Fruit fly (Drosophila melanogaster): ENCODE results near the gene CG9396.

Gene CG9396

DNA sequence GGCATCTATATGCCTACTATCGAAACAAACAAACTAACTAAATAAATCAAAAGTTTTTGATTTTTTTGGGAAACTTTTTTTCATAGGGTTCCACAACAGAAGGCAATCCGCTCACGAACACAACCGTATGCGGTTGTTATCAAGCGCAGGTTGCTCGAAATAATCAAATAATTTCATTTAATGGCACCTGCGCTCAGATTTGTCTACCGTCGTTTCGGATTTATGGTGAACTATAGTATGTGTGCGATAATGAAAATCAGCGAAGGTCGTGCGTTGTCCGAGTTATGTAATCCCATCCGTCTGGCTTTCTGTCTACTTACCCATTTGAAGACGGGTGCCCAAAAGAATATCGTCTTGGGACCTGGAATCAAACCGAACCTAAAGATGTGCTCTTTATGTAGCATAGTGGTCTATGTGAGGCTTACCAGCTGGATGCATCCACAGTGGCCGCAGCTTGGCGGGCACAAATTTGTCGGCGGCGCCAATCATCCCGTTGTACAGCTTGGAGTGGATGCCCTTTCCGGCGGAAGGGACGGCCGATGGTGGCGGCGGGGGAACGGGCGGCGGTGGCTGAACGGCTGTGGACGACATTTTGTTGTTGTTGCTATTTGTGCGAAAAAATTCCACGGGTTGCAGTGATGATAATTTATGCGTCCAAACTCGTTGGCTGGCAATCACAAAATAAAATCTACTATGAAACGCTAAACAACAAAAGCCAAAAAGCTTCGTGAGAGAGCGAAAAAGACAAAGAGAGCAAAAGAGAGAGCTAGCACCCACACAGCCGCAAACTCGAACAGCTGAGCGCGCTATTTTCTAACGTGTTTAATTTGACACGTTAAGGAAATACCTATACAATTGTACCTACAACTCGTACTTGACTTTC is 1.7 kb upstream of the CG9396 start (continued):
- TF ChIP-seq grn (GFP tag; optimal IDR thresholded peaks at IDR 0.05) (peak; percentile 88), fu2 (GFP tag; optimal IDR thresholded peaks at IDR 0.05) (no peak), CG9609 (GFP tag; optimal IDR thresholded peaks at IDR 0.05) (no peak), CG8359 (GFP tag; optimal IDR thresholded peaks at IDR 0.05; ENCODE audit: borderline replicate concordance) (no peak), Dip3 (GFP tag; optimal IDR thresholded peaks at IDR 0.05) (no peak), fd3F (GFP tag; optimal IDR thresholded peaks at IDR 0.05) (no peak), az2 (GFP tag; optimal IDR thresholded peaks at IDR 0.05) (no peak), D (optimal IDR thresholded peaks at IDR 0.05) (no peak), D (GFP tag; optimal IDR thresholded peaks at IDR 0.05) (no peak), Aef1 (GFP tag; IDR thresholded peaks at IDR 0.05) (peak; percentile 32; the same call in 2 of the 3 replicates), HLH3B (GFP tag; IDR thresholded peaks at IDR 0.05) (no peak), CG4424 (GFP tag; optimal IDR thresholded peaks at IDR 0.05) (no peak), abd-A (tag; optimal IDR thresholded peaks at IDR 0.05) (no peak), CG14050 (GFP tag; IDR thresholded peaks at IDR 0.05) (no peak), CG7963 (GFP tag; IDR thresholded peaks at IDR 0.05; ENCODE audit: partially characterized antibody) (no peak), sisA (GFP tag; IDR thresholded peaks at IDR 0.05) (no peak), CG8478 (optimal IDR thresholded peaks at IDR 0.05) (no peak), CG18764 (GFP tag; optimal IDR thresholded peaks at IDR 0.05) (no peak), CG12104 (GFP tag; optimal IDR thresholded peaks at IDR 0.05) (peak; percentile 2), gce (GFP tag; IDR thresholded peaks at IDR 0.05) (no peak), C15 (GFP tag; IDR thresholded peaks at IDR 0.05) (no peak), Bgb (GFP tag; IDR thresholded peaks at IDR 0.05; ENCODE audit: partially characterized antibody) (peak; percentile 43; the same call in 1 of the 2 replicates), Hmx (GFP tag; optimal IDR thresholded peaks at IDR 0.05) (no peak), CG3065 (GFP tag; optimal IDR thresholded peaks at IDR 0.05) (no peak), her (GFP tag; optimal IDR thresholded peaks at IDR 0.05) (no peak), Med (GFP tag) (peak; percentile 80), CG13624 (GFP tag; optimal IDR thresholded peaks at IDR 0.05) (no peak), dmrt11E (tag; optimal IDR thresholded peaks at IDR 0.05) (no peak), kah (GFP tag; optimal IDR thresholded peaks at IDR 0.05) (no peak), ato (GFP tag; IDR thresholded peaks at IDR 0.05; ENCODE audit: partially characterized antibody) (no peak), CG12942 (GFP tag; optimal IDR thresholded peaks at IDR 0.05) (no peak), Lpt (GFP tag; optimal IDR thresholded peaks at IDR 0.05) (no peak), Dp (GFP tag; optimal IDR thresholded peaks at IDR 0.05) (no peak), CG12299 (tag; optimal IDR thresholded peaks at IDR 0.05) (no peak), Ravus (GFP tag; IDR thresholded peaks at IDR 0.05) (no peak), sd (tag; optimal IDR thresholded peaks at IDR 0.05) (peak; percentile 76), CG10462 (GFP tag; optimal IDR thresholded peaks at IDR 0.05) (no peak), Hand (GFP tag; optimal IDR thresholded peaks at IDR 0.05) (no peak), amos (GFP tag; IDR thresholded peaks at IDR 0.05; ENCODE audit: partially characterized antibody) (peak; percentile 28; the same call in 1 of the 2 replicates), Mad (GFP tag; optimal IDR thresholded peaks at IDR 0.05) (no peak), Dad (GFP tag; optimal IDR thresholded peaks at IDR 0.05) (no peak), CG43689 (GFP tag; IDR thresholded peaks at IDR 0.05) (no peak), hb (GFP tag; IDR thresholded peaks at IDR 0.05; ENCODE audit: partially characterized antibody) (0 out of 3 replicates have a peak, but pooled peaks have one; percentile 39), Ptx1 (GFP tag; IDR thresholded peaks at IDR 0.05) (0 out of 2 replicates have a peak, but pooled peaks have one; percentile 7), CG6683 (GFP tag; optimal IDR thresholded peaks at IDR 0.05) (no peak), h (optimal IDR thresholded peaks at IDR 0.05) (no peak), oc (tag; optimal IDR thresholded peaks at IDR 0.05) (no peak), CG34422 (GFP tag; IDR thresholded peaks at IDR 0.05) (peak; percentile 63; the same call in 1 of the 3 replicates), CG11723 (GFP tag; optimal IDR thresholded peaks at IDR 0.05) (no peak), CG17829 (tag; optimal IDR thresholded peaks at IDR 0.05) (no peak)

Data from whole organism, embryonic.